Fruit fly (Drosophila melanogaster): ENCODE results near the gene alphaTub84B.

The alphaTub84B gene

dm6 chr3R:7086377-7087200, at the start of gene alphaTub84B:
Gene alphaTub84B (plus strand): TSS chr3R:7086599.
- peak; percentile 76 for TF ChIP-seq Sp1 (GFP tag; optimal IDR thresholded peaks at IDR 0.05)
- TF ChIP-seq foxo (GFP tag; optimal IDR thresholded peaks at IDR 0.05): peak in 1 of 2 experiments; percentile 71
- TF ChIP-seq GATAd (GFP tag; optimal IDR thresholded peaks at IDR 0.05): no peak
- no peak for TF ChIP-seq CG32264 (GFP tag; optimal IDR thresholded peaks at IDR 0.05)
- no peak for TF ChIP-seq Rel (GFP tag; optimal IDR thresholded peaks at IDR 0.05)
- TF ChIP-seq Rel (tag; optimal IDR thresholded peaks at IDR 0.05): peak; percentile 88
- no peak for TF ChIP-seq Abd-B (GFP tag; optimal IDR thresholded peaks at IDR 0.05)
- TF ChIP-seq brk (GFP tag; optimal IDR thresholded peaks at IDR 0.05): peak; percentile 21
- peak; percentile 94 for TF ChIP-seq Hr83 (GFP tag; optimal IDR thresholded peaks at IDR 0.05; ENCODE audit: poor library complexity, severe bottlenecking)
- TF ChIP-seq h (GFP tag; optimal IDR thresholded peaks at IDR 0.05): peak; percentile 86
- TF ChIP-seq Vsx2 (GFP tag; optimal IDR thresholded peaks at IDR 0.05; ENCODE audit: partially characterized antibody): no peak
- peak; percentile 66 for TF ChIP-seq OdsH (GFP tag; optimal IDR thresholded peaks at IDR 0.05)
- peak; percentile 91 for TF ChIP-seq Hnf4 (GFP tag; optimal IDR thresholded peaks at IDR 0.05)
- TF ChIP-seq tai (GFP tag; optimal IDR thresholded peaks at IDR 0.05): no peak
- TF ChIP-seq rgr (GFP tag; optimal IDR thresholded peaks at IDR 0.05): peak; percentile 74
- peak; percentile 55 for TF ChIP-seq sage (GFP tag; optimal IDR thresholded peaks at IDR 0.05)
- TF ChIP-seq jim (GFP tag; optimal IDR thresholded peaks at IDR 0.05): peak; percentile 84
- TF ChIP-seq pan (optimal IDR thresholded peaks at IDR 0.05): no peak
- peak; percentile 42 for TF ChIP-seq woc (GFP tag; optimal IDR thresholded peaks at IDR 0.05)
- TF ChIP-seq Dfd (GFP tag; optimal IDR thresholded peaks at IDR 0.05): no peak
- no peak for TF ChIP-seq CG9705 (GFP tag; optimal IDR thresholded peaks at IDR 0.05)
- peak; percentile 52 for TF ChIP-seq sv (GFP tag; optimal IDR thresholded peaks at IDR 0.05)
- no peak for TF ChIP-seq lola (GFP tag; optimal IDR thresholded peaks at IDR 0.05)
- TF ChIP-seq br (GFP tag; optimal IDR thresholded peaks at IDR 0.05): peak; percentile 78
- TF ChIP-seq CrebA (GFP tag; optimal IDR thresholded peaks at IDR 0.05; ENCODE audit: borderline replicate concordance): no peak
- peak; percentile 9 to 27 for TF ChIP-seq dl (GFP tag; optimal IDR thresholded peaks at IDR 0.05; ENCODE audit: insufficient read depth in 1 of 2, partially characterized antibody in 2 of 2)
- peak; percentile 48 for TF ChIP-seq psq (GFP tag; optimal IDR thresholded peaks at IDR 0.05)
- no peak for TF ChIP-seq dmrt93B (GFP tag; optimal IDR thresholded peaks at IDR 0.05)
- no peak for TF ChIP-seq dsf (GFP tag; optimal IDR thresholded peaks at IDR 0.05; ENCODE audit: borderline replicate concordance)
- TF ChIP-seq Jra (GFP tag; optimal IDR thresholded peaks at IDR 0.05): peak; percentile 86
- TF ChIP-seq Hr78 (GFP tag; optimal IDR thresholded peaks at IDR 0.05): no peak
- no peak for TF ChIP-seq Mio (GFP tag; optimal IDR thresholded peaks at IDR 0.05)
- peak; percentile 19 for TF ChIP-seq HLH106 (tag; optimal IDR thresholded peaks at IDR 0.05)
- TF ChIP-seq Myc (optimal IDR thresholded peaks at IDR 0.05): peak; percentile 59
- TF ChIP-seq ey (GFP tag; optimal IDR thresholded peaks at IDR 0.05): peak; percentile 29
- TF ChIP-seq N (GFP tag; optimal IDR thresholded peaks at IDR 0.05): no peak
- TF ChIP-seq Dif (GFP tag; optimal IDR thresholded peaks at IDR 0.05; ENCODE audit: partially characterized antibody): peak; percentile 87
- TF ChIP-seq fru (GFP tag; optimal IDR thresholded peaks at IDR 0.05): peak; percentile 70
- TF ChIP-seq usp (GFP tag; optimal IDR thresholded peaks at IDR 0.05): no peak

dm6 chr3R:7037250-7037802, 49.1 kb upstream of the alphaTub84B start:
- peak; percentile 33 for TF ChIP-seq woc (GFP tag; optimal IDR thresholded peaks at IDR 0.05)
- no peak for TF ChIP-seq lola (GFP tag; optimal IDR thresholded peaks at IDR 0.05)
- TF ChIP-seq GATAd (GFP tag; optimal IDR thresholded peaks at IDR 0.05): no peak
- peak in 1 of 2 experiments; percentile 65 for TF ChIP-seq foxo (GFP tag; optimal IDR thresholded peaks at IDR 0.05)
- TF ChIP-seq dmrt93B (GFP tag; optimal IDR thresholded peaks at IDR 0.05): peak; percentile 7
- no peak for TF ChIP-seq usp (GFP tag; optimal IDR thresholded peaks at IDR 0.05)
- no peak for TF ChIP-seq CG9705 (GFP tag; optimal IDR thresholded peaks at IDR 0.05)
- TF ChIP-seq CG32264 (GFP tag; optimal IDR thresholded peaks at IDR 0.05): no peak
- peak; percentile 20 for TF ChIP-seq HLH106 (tag; optimal IDR thresholded peaks at IDR 0.05)
- peak; percentile 86 for TF ChIP-seq Hr83 (GFP tag; optimal IDR thresholded peaks at IDR 0.05; ENCODE audit: poor library complexity, severe bottlenecking)
- TF ChIP-seq pan (optimal IDR thresholded peaks at IDR 0.05): no peak
- no peak for TF ChIP-seq Myc (optimal IDR thresholded peaks at IDR 0.05)
- peak; percentile 25 for TF ChIP-seq Sp1 (GFP tag; optimal IDR thresholded peaks at IDR 0.05)
- peak; percentile 55 for TF ChIP-seq fru (GFP tag; optimal IDR thresholded peaks at IDR 0.05)
- TF ChIP-seq Dfd (GFP tag; optimal IDR thresholded peaks at IDR 0.05): no peak
- TF ChIP-seq sage (GFP tag; optimal IDR thresholded peaks at IDR 0.05): no peak
- TF ChIP-seq Dif (GFP tag; optimal IDR thresholded peaks at IDR 0.05; ENCODE audit: partially characterized antibody): peak; percentile 73
- peak in 1 of 2 experiments; percentile 37 for TF ChIP-seq dl (GFP tag; optimal IDR thresholded peaks at IDR 0.05; ENCODE audit: insufficient read depth in 1 of 2, partially characterized antibody in 2 of 2)
- no peak for TF ChIP-seq sv (GFP tag; optimal IDR thresholded peaks at IDR 0.05)
- TF ChIP-seq dsf (GFP tag; optimal IDR thresholded peaks at IDR 0.05; ENCODE audit: borderline replicate concordance): peak; percentile 4
- TF ChIP-seq CrebA (GFP tag; optimal IDR thresholded peaks at IDR 0.05; ENCODE audit: borderline replicate concordance): no peak
- TF ChIP-seq Hnf4 (GFP tag; optimal IDR thresholded peaks at IDR 0.05): peak; percentile 72
- TF ChIP-seq Rel (GFP tag; optimal IDR thresholded peaks at IDR 0.05): no peak
- TF ChIP-seq Rel (tag; optimal IDR thresholded peaks at IDR 0.05): no peak
- TF ChIP-seq Jra (GFP tag; optimal IDR thresholded peaks at IDR 0.05): peak; percentile 58
- TF ChIP-seq OdsH (GFP tag; optimal IDR thresholded peaks at IDR 0.05): peak; percentile 61
- TF ChIP-seq h (GFP tag; optimal IDR thresholded peaks at IDR 0.05): peak; percentile 66
- TF ChIP-seq br (GFP tag; optimal IDR thresholded peaks at IDR 0.05): peak; percentile 63
- TF ChIP-seq Vsx2 (GFP tag; optimal IDR thresholded peaks at IDR 0.05; ENCODE audit: partially characterized antibody): peak; percentile 4
- TF ChIP-seq jim (GFP tag; optimal IDR thresholded peaks at IDR 0.05): no peak
- peak; percentile 38 for TF ChIP-seq tai (GFP tag; optimal IDR thresholded peaks at IDR 0.05)
- TF ChIP-seq brk (GFP tag; optimal IDR thresholded peaks at IDR 0.05): peak; percentile 65
- TF ChIP-seq psq (GFP tag; optimal IDR thresholded peaks at IDR 0.05): peak; percentile 31
- TF ChIP-seq rgr (GFP tag; optimal IDR thresholded peaks at IDR 0.05): peak; percentile 53
- no peak for TF ChIP-seq Mio (GFP tag; optimal IDR thresholded peaks at IDR 0.05)
- peak; percentile 31 for TF ChIP-seq ey (GFP tag; optimal IDR thresholded peaks at IDR 0.05)
- TF ChIP-seq Abd-B (GFP tag; optimal IDR thresholded peaks at IDR 0.05): no peak
- TF ChIP-seq Hr78 (GFP tag; optimal IDR thresholded peaks at IDR 0.05): no peak
- TF ChIP-seq N (GFP tag; optimal IDR thresholded peaks at IDR 0.05): no peak
